Fruit fly (Drosophila melanogaster): Measurements from ENCODE around the gene CG33700.

CG33700 gene

dm6 chr3L:9566849-9567248, 41.5 kb upstream of the CG33700 start (continued):
- no peak for TF ChIP-seq CG11723 (GFP tag; optimal IDR thresholded peaks at IDR 0.05)
- no peak for TF ChIP-seq cato (GFP tag; optimal IDR thresholded peaks at IDR 0.05; ENCODE audit: borderline replicate concordance)
- TF ChIP-seq peb (GFP tag; IDR thresholded peaks at IDR 0.05), result no peak
- TF ChIP-seq CG4820 (GFP tag; optimal IDR thresholded peaks at IDR 0.05), result peak; percentile 2
- TF ChIP-seq CG1603 (tag; optimal IDR thresholded peaks at IDR 0.05), result peak; percentile 28
- peak; percentile 53 for TF ChIP-seq lab (GFP tag; optimal IDR thresholded peaks at IDR 0.05)
- peak; percentile 44 to 47 for TF ChIP-seq bsh (GFP tag; optimal IDR thresholded peaks at IDR 0.05)
- no peak for TF ChIP-seq CG6272 (GFP tag; IDR thresholded peaks at IDR 0.05)
- no peak for TF ChIP-seq CG17802 (tag; optimal IDR thresholded peaks at IDR 0.05)
- peak in 1 of 2 experiments; percentile 17 for TF ChIP-seq dpn (GFP tag; optimal IDR thresholded peaks at IDR 0.05)
- no peak for TF ChIP-seq zfh2 (GFP tag; optimal IDR thresholded peaks at IDR 0.05)
- no peak for TF ChIP-seq zen (tag; optimal IDR thresholded peaks at IDR 0.05)
- peak; percentile 12 for TF ChIP-seq CG13424 (tag; optimal IDR thresholded peaks at IDR 0.05)
- no peak for TF ChIP-seq caup (GFP tag; optimal IDR thresholded peaks at IDR 0.05; ENCODE audit: severe bottlenecking)
- peak; percentile 14 for TF ChIP-seq fd96Cb (tag; optimal IDR thresholded peaks at IDR 0.05)
- TF ChIP-seq seq (GFP tag; IDR thresholded peaks at IDR 0.05), result no peak
- no peak for TF ChIP-seq bab2 (GFP tag; optimal IDR thresholded peaks at IDR 0.05)
- TF ChIP-seq Trl (optimal IDR thresholded peaks at IDR 0.05), result no peak
- no peak for TF ChIP-seq Trl (GFP tag; optimal IDR thresholded peaks at IDR 0.05)
- TF ChIP-seq CG33557 (GFP tag; optimal IDR thresholded peaks at IDR 0.05), result no peak
- no peak for TF ChIP-seq run (tag; optimal IDR thresholded peaks at IDR 0.05)
- no peak for TF ChIP-seq Ets97D (GFP tag; optimal IDR thresholded peaks at IDR 0.05)
- peak; percentile 27; the same call in 1 of the 2 replicates for TF ChIP-seq CG10366 (GFP tag; IDR thresholded peaks at IDR 0.05)
- TF ChIP-seq Drgx (GFP tag; IDR thresholded peaks at IDR 0.05), result peak; percentile 90
- peak; percentile 50 for TF ChIP-seq gem (tag; optimal IDR thresholded peaks at IDR 0.05)
- no peak for TF ChIP-seq maf-S (GFP tag; optimal IDR thresholded peaks at IDR 0.05)
- no peak for TF ChIP-seq en (GFP tag; optimal IDR thresholded peaks at IDR 0.05)
- no peak for TF ChIP-seq CG10431 (GFP tag; optimal IDR thresholded peaks at IDR 0.05)
- no peak for TF ChIP-seq C15 (GFP tag; IDR thresholded peaks at IDR 0.05)
- no peak for TF ChIP-seq CG9215 (GFP tag; IDR thresholded peaks at IDR 0.05)
- peak; percentile 39; the same call in 1 of the 3 replicates for TF ChIP-seq ci (GFP tag; IDR thresholded peaks at IDR 0.05)
- TF ChIP-seq CG15269 (tag; optimal IDR thresholded peaks at IDR 0.05), result peak; percentile 11
- TF ChIP-seq Nf-YC (tag; optimal IDR thresholded peaks at IDR 0.05), result no peak
- no peak for TF ChIP-seq bcd (GFP tag; optimal IDR thresholded peaks at IDR 0.05)
- TF ChIP-seq MESR4 (GFP tag; optimal IDR thresholded peaks at IDR 0.05), result no peak
- TF ChIP-seq CG11695 (GFP tag; IDR thresholded peaks at IDR 0.05), result 0 out of 3 replicates have a peak, but pooled peaks have one; percentile 39
- TF ChIP-seq CG15696 (tag; optimal IDR thresholded peaks at IDR 0.05), result no peak
- TF ChIP-seq ems (GFP tag; optimal IDR thresholded peaks at IDR 0.05), result no peak
- no peak for TF ChIP-seq CG16779 (GFP tag; IDR thresholded peaks at IDR 0.05)
- no peak for TF ChIP-seq CG31365 (tag; optimal IDR thresholded peaks at IDR 0.05)
- no peak for TF ChIP-seq lola (GFP tag; optimal IDR thresholded peaks at IDR 0.05)
- no peak for TF ChIP-seq ken (GFP tag; IDR thresholded peaks at IDR 0.05)
- TF ChIP-seq CG2712 (tag; optimal IDR thresholded peaks at IDR 0.05), result peak; percentile 34
- TF ChIP-seq grn (GFP tag; optimal IDR thresholded peaks at IDR 0.05), result no peak
- no peak for TF ChIP-seq Doc2 (GFP tag; IDR thresholded peaks at IDR 0.05)
- peak; percentile 50 for TF ChIP-seq phol (tag; optimal IDR thresholded peaks at IDR 0.05)
- TF ChIP-seq Lim3 (GFP tag; IDR thresholded peaks at IDR 0.05), result no peak
- TF ChIP-seq Eip74EF (GFP tag; optimal IDR thresholded peaks at IDR 0.05), result no peak
- TF ChIP-seq NC2β (GFP tag; optimal IDR thresholded peaks at IDR 0.05), result no peak
- TF ChIP-seq croc (GFP tag; conservative IDR thresholded peaks at IDR 0.05), result no peak
- TF ChIP-seq CG10209 (GFP tag; optimal IDR thresholded peaks at IDR 0.05), result no peak

All from whole organism, embryonic.